Worm (Caenorhabditis elegans) whole organism, L3 larva: ENCODE data around the gene str-103.

Source experiments
- ZK546.5 ChIP-seq: sonication (generic microtip); optimal IDR thresholded peaks from 2 replicates; lab custom pipeline; 2017; ENCODE audit warnings: missing biosample characterization, missing genetic modification characterization
- ceh-16 ChIP-seq: sonication (generic microtip); optimal IDR thresholded peaks from 2 replicates; lab custom pipeline; 2017; ENCODE audit warnings: missing biosample characterization, missing genetic modification characterization
- ceh-28 ChIP-seq: fragments of 150-350 bp; optimal IDR thresholded peaks from 2 replicates; lab custom pipeline; 2014; ENCODE audit warnings: missing biosample characterization, missing genetic modification reagents, missing genetic modification characterization
- egl-27 ChIP-seq: sonication (generic microtip); optimal IDR thresholded peaks from 4 replicates; lab custom pipeline; 2017; ENCODE audit warnings: missing biosample characterization, missing genetic modification reagents, missing genetic modification characterization
- elt-1 ChIP-seq: fragments of 150-350 bp; optimal IDR thresholded peaks from 2 replicates; lab custom pipeline; 2014; ENCODE audit warnings: missing biosample characterization, missing genetic modification characterization
- elt-2 ChIP-seq: sonication (generic microtip); optimal IDR thresholded peaks from 2 replicates; lab custom pipeline; 2016; ENCODE audit warnings: missing genetic modification reagents, mild to moderate bottlenecking, missing genetic modification characterization, missing compliant biosample characterization
- elt-3 ChIP-seq, 3 experiments: fragments of 150-350 bp in 1 of 3; sonication (generic microtip) in 2 of 3; optimal IDR thresholded peaks; 2 replicates in 2 of 3; 4 replicates in 1 of 3; lab custom pipeline; 2014 to 2017; ENCODE audit warnings: missing biosample characterization in 3 of 3, missing genetic modification characterization in 3 of 3
- eor-1 ChIP-seq, 2 experiments: fragments of 150-350 bp; optimal IDR thresholded peaks; 2 replicates each; lab custom pipeline; 2014 to 2018; ENCODE audit warnings: missing biosample characterization in 2 of 2, missing genetic modification characterization in 2 of 2
- fkh-2 ChIP-seq: fragments of 150-350 bp; optimal IDR thresholded peaks from 2 replicates; lab custom pipeline; 2014; ENCODE audit warnings: missing biosample characterization, missing genetic modification reagents, missing genetic modification characterization
- lsy-12 ChIP-seq: sonication (generic microtip); optimal IDR thresholded peaks from 2 replicates; lab custom pipeline; 2016; ENCODE audit warnings: mild to moderate bottlenecking, missing genetic modification characterization, missing compliant biosample characterization
- mml-1 ChIP-seq: fragments of 150-350 bp; sonication (generic microtip); optimal IDR thresholded peaks from 3 replicates; lab custom pipeline; 2014; ENCODE audit warnings: missing biosample characterization, missing genetic modification characterization
- nhr-12 ChIP-seq: fragments of 150-350 bp; optimal IDR thresholded peaks from 2 replicates; lab custom pipeline; 2014; ENCODE audit warnings: missing biosample characterization, missing genetic modification characterization
- nhr-237 ChIP-seq: fragments of 150-350 bp; optimal IDR thresholded peaks from 2 replicates; lab custom pipeline; 2014; ENCODE audit warnings: missing biosample characterization, missing genetic modification characterization
- nhr-25 ChIP-seq: sonication (generic microtip); optimal IDR thresholded peaks from 2 replicates; lab custom pipeline; 2017; ENCODE audit warnings: missing biosample characterization, missing genetic modification characterization
- nhr-43 ChIP-seq: sonication (generic microtip); optimal IDR thresholded peaks from 2 replicates; lab custom pipeline; 2016; ENCODE audit warnings: mild to moderate bottlenecking, missing genetic modification characterization, missing compliant biosample characterization; ENCODE audit not compliant: poor library complexity, severe bottlenecking
- nhr-67 ChIP-seq: fragments of 150-350 bp; optimal IDR thresholded peaks from 2 replicates; lab custom pipeline; 2014; ENCODE audit warnings: missing biosample characterization, missing genetic modification characterization
- nhr-77 ChIP-seq: fragments of 150-350 bp; optimal IDR thresholded peaks from 2 replicates; lab custom pipeline; 2014; ENCODE audit warnings: missing biosample characterization, missing genetic modification characterization
- pqm-1 ChIP-seq: fragments of 150-350 bp; optimal IDR thresholded peaks from 2 replicates; lab custom pipeline; 2017; ENCODE audit warnings: missing biosample characterization, missing genetic modification characterization, inconsistent platforms
- skn-1 ChIP-seq: fragments of 150-350 bp; optimal IDR thresholded peaks from 2 replicates; lab custom pipeline; 2014; ENCODE audit warnings: missing biosample characterization, missing genetic modification characterization
- snpc-4 ChIP-seq: fragments of 150-350 bp; optimal IDR thresholded peaks from 2 replicates; lab custom pipeline; 2014; ENCODE audit warnings: missing biosample characterization, missing genetic modification characterization
- tbx-2 ChIP-seq: sonication (generic microtip); optimal IDR thresholded peaks from 2 replicates; lab custom pipeline; 2016; ENCODE audit warnings: mild to moderate bottlenecking, missing genetic modification characterization, missing compliant biosample characterization
- ztf-11 ChIP-seq: fragments of 150-350 bp; optimal IDR thresholded peaks from 2 replicates; lab custom pipeline; 2014; ENCODE audit warnings: missing biosample characterization, missing genetic modification characterization

Gene str-103

ce11 chrV:16080039-16080438 is 38.5 kb downstream of the str-103 start:
- TF ChIP-seq pqm-1 (tag; lab: Kevin White, UChicago) (peak; percentile 74), elt-2 (tag; lab: Kevin White, UChicago) (peak; percentile 84), elt-3 (tag; optimal IDR thresholded peaks at IDR 0.05; lab: Kevin White, UChicago) (no peak)
- TF ChIP-seq, all 47 proteins: peak for 2

ce11 chrV:16075250-16075709 is 43.2 kb downstream of the str-103 start, which contains the start of the genes F14H3.12 and srj-29:
TSS of gene F14H3.12 (minus strand) at chrV:16075323.
TSS of gene srj-29 (plus strand) at chrV:16075659.
- peak; percentile 47 for TF ChIP-seq pqm-1 (tag; lab: Kevin White, UChicago)
- TF ChIP-seq nhr-43 (tag; lab: Kevin White, UChicago), result no peak
- peak; percentile 79 for TF ChIP-seq elt-2 (tag; lab: Kevin White, UChicago)

- TF ChIP-seq nhr-67 (tag; lab: Kevin White, UChicago) (no peak), nhr-25 (tag; lab: Kevin White, UChicago) (no peak), lsy-12 (tag; lab: Kevin White, UChicago) (no peak), nhr-237 (no peak), ztf-11 (tag; lab: Kevin White, UChicago) (no peak), nhr-12 (tag; lab: Kevin White, UChicago) (no peak), skn-1 (tag; lab: Kevin White, UChicago) (no peak), ceh-16 (no peak), snpc-4 (no peak)
These were observed 44.6 kb downstream of the str-103 start, which contains the start of gene srj-10 for ce11 chrV:16073856-16074255. TSS of gene srj-10 (minus strand) at chrV:16073956.

- TF ChIP-seq pqm-1 (tag; lab: Kevin White, UChicago) (peak; percentile 38), nhr-77 (tag; lab: Kevin White, UChicago) (no peak), nhr-25 (tag; lab: Kevin White, UChicago) (no peak), ceh-28 (no peak), elt-2 (tag; lab: Kevin White, UChicago) (peak; percentile 55), egl-27 (no peak), lsy-12 (tag; lab: Kevin White, UChicago) (no peak), elt-1 (tag; lab: Kevin White, UChicago) (no peak), tbx-2 (tag; lab: Kevin White, UChicago) (no peak), mml-1 (no peak)
These were observed 47.3 kb downstream of the str-103 start, which contains the start of gene nhr-176 for ce11 chrV:16071167-16071566. TSS of gene nhr-176 (plus strand) at chrV:16071325.

ce11 chrV:16068938-16069337 is 49.6 kb downstream of the str-103 start, which contains the start of gene cyp-35D1:
TSS of gene cyp-35D1 (plus strand) at chrV:16069238.
- TF ChIP-seq elt-3 (tag; optimal IDR thresholded peaks at IDR 0.05; lab: Kevin White, UChicago) (no peak), ZK546.5 (no peak), fkh-2 (tag; lab: Kevin White, UChicago) (no peak), eor-1 (tag; optimal IDR thresholded peaks at IDR 0.05; lab: Kevin White, UChicago) (no peak)
